Worm (Caenorhabditis elegans) whole organism, L4/young adult: ENCODE data around the gene cyp-33B1.

ENCODE experiments used
- W03F9.2 ChIP-seq: fragments of 150-350 bp; optimal IDR thresholded peaks from 2 replicates; lab custom pipeline; 2014; ENCODE audit warnings: missing biosample characterization, missing genetic modification characterization
- dao-5 ChIP-seq: sonication (generic microtip); optimal IDR thresholded peaks from 2 replicates; lab custom pipeline; 2016; ENCODE audit warnings: missing genotype, missing genetic modification characterization, moderate library complexity, missing compliant biosample characterization
- him-1 ChIP-seq: sonication (generic microtip); optimal IDR thresholded peaks from 2 replicates; lab custom pipeline; 2016; ENCODE audit warnings: missing genotype, missing genetic modification reagents, missing genetic modification characterization, missing compliant biosample characterization

ce11 chrV:9030248-9030647 is 10.9 kb upstream of the cyp-33B1 start, which contains the start of gene C25E10.5:
- TF ChIP-seq him-1 (tag; lab: Kevin White, UChicago) (no peak), dao-5 (tag; lab: Kevin White, UChicago) (no peak), W03F9.2 (no peak)
